Worm (Caenorhabditis elegans) whole organism, early embryonic: ENCODE measurements around the gene sra-14.

Experiments
- B0310.2 ChIP-seq: sonication (generic microtip); optimal IDR thresholded peaks from 2 replicates; lab custom pipeline; 2016; ENCODE audit warnings: mild to moderate bottlenecking, missing genetic modification characterization, missing compliant biosample characterization
- aly-1 ChIP-seq: sonication (generic microtip); optimal IDR thresholded peaks from 2 replicates; lab custom pipeline; 2016; ENCODE audit warnings: missing genetic modification characterization, missing compliant biosample characterization
- ama-1 ChIP-seq: fragments of 150-350 bp; optimal IDR thresholded peaks from 2 replicates; lab custom pipeline; 2014
- ceh-13 ChIP-seq: fragments of 200-800 bp; sonication (Bioruptor generic); optimal IDR thresholded peaks from 2 replicates; lab custom pipeline; 2018; ENCODE audit warnings: mild to moderate bottlenecking, missing genetic modification characterization, missing compliant biosample characterization
- ceh-36 ChIP-seq: sonication (generic microtip); optimal IDR thresholded peaks from 2 replicates; lab custom pipeline; 2016; ENCODE audit warnings: missing genetic modification characterization, inconsistent platforms, missing compliant biosample characterization
- hmg-4 ChIP-seq: fragments of 200-800 bp; sonication (Bioruptor generic); optimal IDR thresholded peaks from 2 replicates; lab custom pipeline; 2018; ENCODE audit warnings: mild to moderate bottlenecking, missing genetic modification characterization, missing compliant biosample characterization
- hnd-1 ChIP-seq: sonication (generic microtip); optimal IDR thresholded peaks from 2 replicates; lab custom pipeline; 2016; ENCODE audit warnings: missing genetic modification characterization, missing compliant biosample characterization
- pes-1 ChIP-seq: fragments of 200-800 bp; sonication (Bioruptor generic); IDR thresholded peaks from 2 replicates; pipeline ENCODE4 v1.3.6; 2022; ENCODE audit warnings: missing genetic modification reagents, missing genetic modification characterization, missing compliant biosample characterization
- tra-4 ChIP-seq: sonication (generic microtip); optimal IDR thresholded peaks from 2 replicates; lab custom pipeline; 2017; ENCODE audit warnings: missing genetic modification characterization, missing compliant biosample characterization

ce11 chrII:12928241-12928640 is 43.2 kb downstream of the sra-14 start, which contains the start of gene F58G1.3:
- TF ChIP-seq ceh-13 (GFP tag; lab: Kevin White, UChicago) (no peak), pes-1 (no peak), hnd-1 (no peak), ceh-36 (tag; lab: Kevin White, UChicago) (no peak), B0310.2 (no peak), tra-4 (no peak), ama-1 (lab: Kevin White, UChicago) (no peak), hmg-4 (GFP tag; lab: Kevin White, UChicago) (no peak), aly-1 (tag; lab: Kevin White, UChicago) (no peak)
